Fruit fly (Drosophila melanogaster): ENCODE measurements around the gene Zw10.

Zw10 gene

DNA sequence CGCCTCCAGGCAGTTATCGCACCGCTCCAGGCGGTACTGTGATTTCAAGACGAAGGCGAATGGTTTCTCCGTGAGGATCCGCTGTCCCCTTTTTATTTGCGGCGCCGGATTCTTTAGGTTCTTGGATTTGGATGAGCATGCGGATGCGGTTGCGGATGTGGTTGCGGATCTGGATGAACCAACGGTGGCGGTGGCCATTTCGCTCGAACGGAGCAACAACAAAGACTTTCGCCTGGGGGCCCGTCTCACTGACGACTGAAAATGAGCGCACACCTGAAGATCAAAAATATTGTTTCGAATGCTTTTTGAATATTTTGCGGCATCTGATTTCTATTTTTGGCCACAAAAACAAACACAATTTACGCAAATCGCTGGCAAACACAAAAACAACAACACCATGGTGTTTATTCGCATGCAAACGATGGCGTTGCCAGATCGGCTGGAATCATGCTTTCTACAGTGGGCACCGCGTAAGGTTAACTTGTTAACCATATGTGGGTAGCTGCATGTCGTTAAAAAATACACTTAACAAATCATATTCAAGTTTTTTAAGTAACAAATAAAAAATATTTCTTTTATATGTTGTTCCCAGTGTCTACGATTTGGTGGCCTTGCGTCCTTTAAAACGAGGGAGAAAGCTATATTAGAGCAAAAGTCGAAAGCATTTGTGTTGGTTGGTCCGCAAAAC lies 4.6 kb downstream of the Zw10 start, which contains the start of gene Smyd3 (continued):
- TF ChIP-seq CG7839 (tag; optimal IDR thresholded peaks at IDR 0.05) (no peak), tx (GFP tag; optimal IDR thresholded peaks at IDR 0.05) (peak; percentile 48), ERR (GFP tag; optimal IDR thresholded peaks at IDR 0.05) (peak; percentile 65), CG1024 (GFP tag; IDR thresholded peaks at IDR 0.05) (peak; percentile 60), CG18262 (tag; optimal IDR thresholded peaks at IDR 0.05) (peak; percentile 66), Gug (GFP tag; IDR thresholded peaks at IDR 0.05) (peak; percentile 87), fd102C (GFP tag; optimal IDR thresholded peaks at IDR 0.05) (no peak), dysf (GFP tag; IDR thresholded peaks at IDR 0.05) (peak; percentile 84), CG30403 (GFP tag; optimal IDR thresholded peaks at IDR 0.05) (peak; percentile 85), CG2875 (GFP tag; optimal IDR thresholded peaks at IDR 0.05) (no peak), Ets65A (GFP tag) (peak; percentile 97), CG15514 (GFP tag; optimal IDR thresholded peaks at IDR 0.05) (peak; percentile 67), HLH4C (GFP tag; IDR thresholded peaks at IDR 0.05; ENCODE audit: partially characterized antibody) (no peak), CG11085 (GFP tag; IDR thresholded peaks at IDR 0.05) (peak; percentile 63; the same call in 1 of the 2 replicates), CrebB (tag; optimal IDR thresholded peaks at IDR 0.05) (peak; percentile 58), ftz-f1 (GFP tag; optimal IDR thresholded peaks at IDR 0.05) (peak; percentile 75), scrt (GFP tag; optimal IDR thresholded peaks at IDR 0.05) (no peak), CG14667 (GFP tag; IDR thresholded peaks at IDR 0.05) (peak; percentile 73), cas (GFP tag; IDR thresholded peaks at IDR 0.05) (peak; percentile 71), Abd-B (GFP tag; optimal IDR thresholded peaks at IDR 0.05) (peak; percentile 51), Med (GFP tag) (peak; percentile 97), CG4820 (GFP tag; optimal IDR thresholded peaks at IDR 0.05) (peak; percentile 56), CG9727 (GFP tag; optimal IDR thresholded peaks at IDR 0.05) (peak; percentile 73), Optix (GFP tag; IDR thresholded peaks at IDR 0.05) (peak; percentile 65), twi (tag; optimal IDR thresholded peaks at IDR 0.05) (peak; percentile 28), Atf3 (GFP tag; optimal IDR thresholded peaks at IDR 0.05) (peak; percentile 42), CG11560 (tag; IDR thresholded peaks at IDR 0.05) (peak; percentile 44; the same call in 1 of the 3 replicates), bsh (GFP tag; optimal IDR thresholded peaks at IDR 0.05) (peak; percentile 17 to 78), crc (GFP tag; optimal IDR thresholded peaks at IDR 0.05) (peak; percentile 58), CG4854 (GFP tag; optimal IDR thresholded peaks at IDR 0.05) (peak; percentile 77), D (optimal IDR thresholded peaks at IDR 0.05) (no peak), D (GFP tag; optimal IDR thresholded peaks at IDR 0.05) (no peak), toy (GFP tag; IDR thresholded peaks at IDR 0.05) (no peak), Awh (GFP tag; IDR thresholded peaks at IDR 0.05) (peak; percentile 82), sd (tag; optimal IDR thresholded peaks at IDR 0.05) (no peak), Ravus (GFP tag; IDR thresholded peaks at IDR 0.05) (peak; percentile 24; the same call in 1 of the 2 replicates), ara (GFP tag; IDR thresholded peaks at IDR 0.05) (peak; percentile 82), salm (tag; optimal IDR thresholded peaks at IDR 0.05) (peak; percentile 10), ken (GFP tag; IDR thresholded peaks at IDR 0.05) (peak; percentile 75; the same call in 2 of the 3 replicates), so (GFP tag; IDR thresholded peaks at IDR 0.05) (peak; percentile 69; the same call in 1 of the 3 replicates), kay (GFP tag; optimal IDR thresholded peaks at IDR 0.05) (peak; percentile 44), H15 (GFP tag; IDR thresholded peaks at IDR 0.05) (peak; percentile 76; the same call in 2 of the 3 replicates), vnd (GFP tag; IDR thresholded peaks at IDR 0.05; ENCODE audit: partially characterized antibody) (no peak), D19B (GFP tag; optimal IDR thresholded peaks at IDR 0.05) (no peak), unc-4 (GFP tag; IDR thresholded peaks at IDR 0.05; ENCODE audit: partially characterized antibody) (0 out of 2 replicates have a peak, but pooled peaks have one; percentile 12), CG3281 (GFP tag; optimal IDR thresholded peaks at IDR 0.05) (peak; percentile 64), CG11695 (GFP tag; IDR thresholded peaks at IDR 0.05) (peak; percentile 66), CG4282 (GFP tag; optimal IDR thresholded peaks at IDR 0.05) (no peak), repo (GFP tag; optimal IDR thresholded peaks at IDR 0.05) (peak; percentile 21), CG13123 (GFP tag; optimal IDR thresholded peaks at IDR 0.05) (peak; percentile 57)
